Worm (Caenorhabditis elegans) whole organism, young adult: ENCODE results near the gene B0454.26.

Experiments used
- C17E4.6 ChIP-seq: fragments of 200-800 bp; sonication (Bioruptor generic); IDR thresholded peaks from 2 replicates; pipeline ENCODE4 v1.3.6; 2022; ENCODE audit warnings: missing genetic modification reagents, missing genetic modification characterization, missing compliant biosample characterization
- T07F8.4 ChIP-seq: sonication (generic microtip); optimal IDR thresholded peaks from 2 replicates; lab custom pipeline; 2016; ENCODE audit warnings: mild to moderate bottlenecking, missing genetic modification characterization, moderate library complexity, missing compliant biosample characterization
- ama-1 ChIP-seq, 3 experiments: fragments of 150-350 bp in 1 of 3; sonication (generic microtip) in 2 of 3; optimal IDR thresholded peaks; 2 replicates each; lab custom pipeline; 2014 to 2018; ENCODE audit warnings: missing biosample characterization in 2 of 3, missing genetic modification characterization in 2 of 3, missing genetic modification reagents in 2 of 3
- attf-3 ChIP-seq: fragments of 200-800 bp; sonication (Bioruptor generic); conservative IDR thresholded peaks from 2 replicates; pipeline ENCODE4 v1.3.6; 2022; ENCODE audit warnings: missing genetic modification reagents, missing genetic modification characterization, missing compliant biosample characterization
- dpl-1 ChIP-seq: fragments of 150-350 bp; optimal IDR thresholded peaks from 2 replicates; lab custom pipeline; 2014; ENCODE audit warnings: missing biosample characterization, missing genetic modification reagents, missing genetic modification characterization
- ekl-4 ChIP-seq: fragments of 200-800 bp; sonication (Bioruptor generic); IDR thresholded peaks from 2 replicates; pipeline ENCODE4 v1.3.6; 2022; ENCODE audit warnings: missing genetic modification reagents, missing genetic modification characterization, missing compliant biosample characterization
- hmg-20 ChIP-seq: fragments of 200-800 bp; sonication (Bioruptor generic); IDR thresholded peaks from 2 replicates; pipeline ENCODE4 v1.3.6; 2022; ENCODE audit warnings: missing genetic modification reagents, missing genetic modification characterization, missing compliant biosample characterization
- lsy-27 ChIP-seq: sonication (generic microtip); optimal IDR thresholded peaks from 2 replicates; lab custom pipeline; 2017; ENCODE audit warnings: missing genetic modification characterization, mild to moderate bottlenecking, missing compliant biosample characterization, antibody characterized with exemption, missing genotype, borderline replicate concordance; ENCODE audit not compliant: insufficient read depth
- madf-10 ChIP-seq: sonication (generic microtip); optimal IDR thresholded peaks from 2 replicates; lab custom pipeline; 2016; ENCODE audit warnings: mild to moderate bottlenecking, missing genetic modification characterization, missing compliant biosample characterization
- nhr-90 ChIP-seq: sonication (generic microtip); optimal IDR thresholded peaks from 2 replicates; lab custom pipeline; 2016; ENCODE audit warnings: missing genotype, mild to moderate bottlenecking, missing genetic modification characterization, missing compliant biosample characterization
- pha-4 ChIP-seq: fragments of 150-350 bp; sonication (generic microtip); optimal IDR thresholded peaks from 2 replicates; lab custom pipeline; 2014; ENCODE audit warnings: missing biosample characterization, missing genetic modification reagents, missing genetic modification characterization
- snpc-4 ChIP-seq, 5 experiments: fragments of 150-350 bp in 1 of 5; sonication (generic microtip) in 4 of 5; optimal IDR thresholded peaks; 2 replicates each; lab custom pipeline; 2014 to 2018; ENCODE audit warnings: missing genetic modification characterization in 5 of 5, missing biosample characterization in 3 of 5, antibody characterized with exemption in 2 of 5, mild to moderate bottlenecking in 2 of 5, missing compliant biosample characterization in 2 of 5, missing genotype in 2 of 5, moderate library complexity in 2 of 5, missing genetic modification reagents in 1 of 5
- unc-62 ChIP-seq: fragments of 150-350 bp; optimal IDR thresholded peaks from 2 replicates; lab custom pipeline; 2014; ENCODE audit warnings: missing biosample characterization, missing genetic modification reagents, missing genetic modification characterization
- ztf-22 ChIP-seq: fragments of 200-800 bp; sonication (Bioruptor generic); optimal IDR thresholded peaks from 2 replicates; lab custom pipeline; 2018; ENCODE audit warnings: mild to moderate bottlenecking, missing genetic modification characterization, moderate library complexity, missing compliant biosample characterization

DNA sequence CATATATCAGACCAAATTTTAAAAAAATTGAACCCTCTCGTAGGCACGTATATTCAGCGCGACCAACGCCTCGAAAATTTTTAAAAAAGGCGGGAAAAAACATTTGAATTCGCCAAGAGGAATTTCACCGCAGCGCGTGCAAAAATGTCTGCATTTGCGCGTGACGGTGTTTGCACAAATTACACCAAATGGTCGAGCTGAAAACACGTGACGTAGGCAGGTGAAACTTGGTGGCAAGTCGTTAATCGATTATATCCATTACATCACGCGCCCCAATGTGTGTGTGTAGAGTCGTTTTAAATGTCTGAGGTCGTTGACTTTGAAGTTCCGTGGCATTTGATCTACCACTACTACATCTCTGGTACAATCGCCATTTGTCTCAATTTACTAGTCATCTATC lies 12.3 kb upstream of the B0454.26 start, which contains the start of gene sri-31:
- TF ChIP-seq snpc-4 (GFP tag; optimal IDR thresholded peaks at IDR 0.05; lab: Kevin White, UChicago) (no peak), snpc-4 (tag; optimal IDR thresholded peaks at IDR 0.05; lab: Kevin White, UChicago) (no peak), ztf-22 (GFP tag; lab: Kevin White, UChicago) (no peak), lsy-27 (no peak), pha-4 (tag; lab: Kevin White, UChicago) (no peak), nhr-90 (tag; lab: Kevin White, UChicago) (no peak), madf-10 (tag; lab: Kevin White, UChicago) (no peak), hmg-20 (GFP tag; lab: Robert Waterston, UW) (no peak), ama-1 (optimal IDR thresholded peaks at IDR 0.05; lab: Kevin White, UChicago) (no peak), ama-1 (GFP tag; optimal IDR thresholded peaks at IDR 0.05; lab: Kevin White, UChicago) (no peak), ekl-4 (GFP tag; lab: Robert Waterston, UW) (no peak), C17E4.6 (GFP tag; lab: Robert Waterston, UW) (no peak), T07F8.4 (no peak), dpl-1 (GFP tag; lab: Kevin White, UChicago) (no peak), unc-62 (GFP tag; lab: Kevin White, UChicago) (no peak), attf-3 (GFP tag; lab: Robert Waterston, UW) (no peak)
